Worm (Caenorhabditis elegans) whole organism, L2 larva: ENCODE results near the gene bli-5.

ENCODE experiments used
- dmd-4 ChIP-seq: sonication (generic microtip); optimal IDR thresholded peaks from 2 replicates; lab custom pipeline; 2017; ENCODE audit warnings: missing biosample characterization, missing genetic modification characterization
- nhr-12 ChIP-seq: fragments of 150-350 bp; optimal IDR thresholded peaks from 2 replicates; lab custom pipeline; 2014; ENCODE audit warnings: missing biosample characterization, missing genetic modification characterization
- nhr-237 ChIP-seq: fragments of 150-350 bp; optimal IDR thresholded peaks from 2 replicates; lab custom pipeline; 2014; ENCODE audit warnings: missing biosample characterization, missing genetic modification characterization
- unc-62 ChIP-seq: fragments of 150-350 bp; optimal IDR thresholded peaks from 2 replicates; lab custom pipeline; 2014; ENCODE audit warnings: missing biosample characterization, missing genetic modification reagents, missing genetic modification characterization

- no peak for TF ChIP-seq unc-62
- no peak for TF ChIP-seq nhr-12 (tag; lab: Kevin White, UChicago)
- TF ChIP-seq nhr-237 (tag; lab: Kevin White, UChicago) = no peak
- no peak for TF ChIP-seq dmd-4 (tag; lab: Kevin White, UChicago)
These were observed 46.4 kb downstream of the bli-5 start for ce11 chrIII:13383159-13383558.
